Worm (Caenorhabditis elegans): ENCODE results near the gene trip-4.

trip-4 gene

DNA sequence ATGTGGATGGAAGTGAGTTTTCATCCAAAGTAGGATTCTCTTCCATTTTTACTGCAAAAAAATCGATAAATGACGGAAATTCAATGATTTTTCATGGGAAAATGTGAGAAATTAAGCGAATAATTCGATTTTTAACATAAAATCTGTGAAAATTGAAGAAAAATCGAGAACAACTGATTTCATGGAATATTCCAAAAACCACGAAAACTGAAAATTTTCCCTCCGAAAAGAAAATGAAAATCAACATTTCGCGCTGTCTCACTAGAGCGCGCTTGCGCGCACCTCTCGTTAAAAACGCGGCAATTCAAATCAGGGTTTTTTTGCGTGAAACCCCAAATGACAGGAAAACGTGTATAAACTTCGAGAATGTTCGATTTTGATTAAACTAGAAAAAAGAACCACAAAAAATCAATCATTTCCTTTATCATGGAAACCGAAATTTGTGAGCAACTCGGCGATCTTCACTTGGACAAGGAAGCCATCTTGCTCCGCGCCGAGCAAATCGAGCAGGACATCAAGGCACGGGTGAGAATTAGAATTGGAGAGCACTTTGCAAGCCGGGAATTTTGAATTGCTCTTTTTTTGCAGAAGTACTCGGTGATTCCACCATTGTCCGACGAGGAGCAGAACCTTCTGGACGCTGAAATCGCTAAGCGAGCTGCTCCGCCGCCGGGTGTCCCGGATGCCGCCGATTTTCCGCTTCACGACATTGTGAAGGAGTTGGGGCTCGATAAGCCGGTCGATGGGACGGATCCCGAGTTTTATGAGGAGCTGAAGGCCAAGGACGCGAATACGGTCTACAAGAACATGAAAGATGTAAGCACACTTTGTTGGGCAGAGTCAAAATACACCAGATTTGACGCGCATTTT lies 28.6 kb upstream of the trip-4 start, which contains the start of the genes Y53F4B.9 and Y53F4B.11 (continued):
- TF ChIP-seq mdl-1 (tag; optimal IDR thresholded peaks at IDR 0.05) = peak in 1 of 2 experiments; percentile 70
- TF ChIP-seq swsn-7 (tag; optimal IDR thresholded peaks at IDR 0.05) = peak; percentile 67
- TF ChIP-seq sup-37 (GFP tag; optimal IDR thresholded peaks at IDR 0.05) = no peak
- peak; percentile 65 for TF ChIP-seq unc-130 (tag; optimal IDR thresholded peaks at IDR 0.05)
- no peak for TF ChIP-seq lir-3 (tag; optimal IDR thresholded peaks at IDR 0.05; ENCODE audit: poor library complexity)
- peak; percentile 72 for TF ChIP-seq nhr-90 (tag; optimal IDR thresholded peaks at IDR 0.05; ENCODE audit: poor library complexity)
- TF ChIP-seq C16A3.4 (tag; optimal IDR thresholded peaks at IDR 0.05) = peak; percentile 87
- no peak for TF ChIP-seq ztf-4 (tag; optimal IDR thresholded peaks at IDR 0.05)
- TF ChIP-seq aha-1 (tag; optimal IDR thresholded peaks at IDR 0.05) = no peak
- no peak for TF ChIP-seq Y116A8C.19 (tag; optimal IDR thresholded peaks at IDR 0.05; ENCODE audit: borderline replicate concordance)
- peak; percentile 60 for TF ChIP-seq fkh-10 (GFP tag; optimal IDR thresholded peaks at IDR 0.05)
- TF ChIP-seq lin-15B (tag; optimal IDR thresholded peaks at IDR 0.05) = peak; percentile 85
- TF ChIP-seq hlh-17 (GFP tag; optimal IDR thresholded peaks at IDR 0.05; ENCODE audit: borderline replicate concordance) = no peak
- peak; percentile 18 for TF ChIP-seq elt-2 (tag; optimal IDR thresholded peaks at IDR 0.05)
- TF ChIP-seq ceh-63 (GFP tag; optimal IDR thresholded peaks at IDR 0.05) = peak; percentile 42
- no peak for TF ChIP-seq mef-2 (tag; optimal IDR thresholded peaks at IDR 0.05)
- TF ChIP-seq dsc-1 (tag; optimal IDR thresholded peaks at IDR 0.05) = peak; percentile 61
- TF ChIP-seq unc-98 (GFP tag; IDR thresholded peaks at IDR 0.05) = no peak
- TF ChIP-seq lsy-2 (tag; optimal IDR thresholded peaks at IDR 0.05) = peak; percentile 81 to 94
- TF ChIP-seq grh-1 (GFP tag; IDR thresholded peaks at IDR 0.05) = peak; percentile 43; the same call in 1 of the 2 replicates
- TF ChIP-seq jun-1 (tag; optimal IDR thresholded peaks at IDR 0.05) = peak; percentile 73
- TF ChIP-seq ceh-82 (tag; optimal IDR thresholded peaks at IDR 0.05) = peak; percentile 70 to 95 (median 70)
- TF ChIP-seq unc-86 (tag; optimal IDR thresholded peaks at IDR 0.05) = peak; percentile 69
- TF ChIP-seq nhr-19 (GFP tag; conservative IDR thresholded peaks at IDR 0.05) = peak; percentile 84
- no peak for TF ChIP-seq sptf-1 (tag; optimal IDR thresholded peaks at IDR 0.05)
- peak; percentile 82 for TF ChIP-seq aly-2 (tag; optimal IDR thresholded peaks at IDR 0.05)
- no peak for TF ChIP-seq alr-1 (tag; optimal IDR thresholded peaks at IDR 0.05; ENCODE audit: borderline replicate concordance)
- no peak for TF ChIP-seq egl-13 (tag; optimal IDR thresholded peaks at IDR 0.05)
- peak; percentile 72 for TF ChIP-seq fos-1 (tag; optimal IDR thresholded peaks at IDR 0.05)
- peak; percentile 88 for TF ChIP-seq snpc-4 (tag; optimal IDR thresholded peaks at IDR 0.05)
- peak; percentile 75 for TF ChIP-seq nhr-20 (tag; optimal IDR thresholded peaks at IDR 0.05)
- TF ChIP-seq ama-1 (optimal IDR thresholded peaks at IDR 0.05) = no peak
- no peak for TF ChIP-seq ceh-90 (tag; optimal IDR thresholded peaks at IDR 0.05)
- peak in 1 of 2 experiments; percentile 4 for TF ChIP-seq ztf-11 (tag; optimal IDR thresholded peaks at IDR 0.05)
- TF ChIP-seq zag-1 (tag; optimal IDR thresholded peaks at IDR 0.05) = no peak
- no peak for TF ChIP-seq unc-30 (tag; optimal IDR thresholded peaks at IDR 0.05)
- TF ChIP-seq nhr-237 (tag; optimal IDR thresholded peaks at IDR 0.05) = peak; percentile 53
- no peak for TF ChIP-seq egl-27 (tag; optimal IDR thresholded peaks at IDR 0.05)
- peak; percentile 69 for TF ChIP-seq lin-14 (GFP tag; optimal IDR thresholded peaks at IDR 0.05)
- peak; percentile 56; the same call in 1 of the 2 replicates for TF ChIP-seq mab-9 (GFP tag; IDR thresholded peaks at IDR 0.05)
- peak; percentile 22 for TF ChIP-seq ceh-8 (GFP tag; optimal IDR thresholded peaks at IDR 0.05)
- TF ChIP-seq pax-3 (tag; optimal IDR thresholded peaks at IDR 0.05) = peak; percentile 63
- peak; percentile 81 for TF ChIP-seq isw-1 (GFP tag; IDR thresholded peaks at IDR 0.05)
- peak; percentile 39 for TF ChIP-seq nhr-85 (tag)
- TF ChIP-seq unc-62 (GFP tag; optimal IDR thresholded peaks at IDR 0.05) = no peak
- no peak for TF ChIP-seq efl-3 (GFP tag; optimal IDR thresholded peaks at IDR 0.05)
- TF ChIP-seq tbx-2 (tag; optimal IDR thresholded peaks at IDR 0.05) = peak; percentile 78

Data from whole organism, L1 larva.